Worm (Caenorhabditis elegans) whole organism, early embryonic: ENCODE data around the gene fat-1.

Source experiments
- F13C5.2 ChIP-seq: sonication (generic microtip); optimal IDR thresholded peaks from 2 replicates; lab custom pipeline; 2017; ENCODE audit warnings: mild to moderate bottlenecking, missing genetic modification characterization, inconsistent platforms, missing compliant biosample characterization
- aly-1 ChIP-seq: sonication (generic microtip); optimal IDR thresholded peaks from 2 replicates; lab custom pipeline; 2016; ENCODE audit warnings: missing genetic modification characterization, missing compliant biosample characterization
- ama-1 ChIP-seq: fragments of 150-350 bp; optimal IDR thresholded peaks from 2 replicates; lab custom pipeline; 2014
- ceh-13 ChIP-seq: fragments of 200-800 bp; sonication (Bioruptor generic); optimal IDR thresholded peaks from 2 replicates; lab custom pipeline; 2018; ENCODE audit warnings: mild to moderate bottlenecking, missing genetic modification characterization, missing compliant biosample characterization
- ceh-36 ChIP-seq: sonication (generic microtip); optimal IDR thresholded peaks from 2 replicates; lab custom pipeline; 2016; ENCODE audit warnings: missing genetic modification characterization, inconsistent platforms, missing compliant biosample characterization
- ets-7 ChIP-seq: sonication (generic microtip); optimal IDR thresholded peaks from 2 replicates; lab custom pipeline; 2016; ENCODE audit warnings: missing genotype, missing genetic modification characterization, missing compliant biosample characterization
- flt-1 ChIP-seq: fragments of 200-800 bp; sonication (Bioruptor generic); IDR thresholded peaks from 2 replicates; pipeline ENCODE4 v1.3.6; 2022; ENCODE audit warnings: missing genetic modification characterization, missing compliant biosample characterization
- hmbx-1 ChIP-seq: sonication (generic microtip); optimal IDR thresholded peaks from 2 replicates; lab custom pipeline; 2016; ENCODE audit warnings: mild to moderate bottlenecking, missing genetic modification characterization, missing compliant biosample characterization
- hnd-1 ChIP-seq: sonication (generic microtip); optimal IDR thresholded peaks from 2 replicates; lab custom pipeline; 2016; ENCODE audit warnings: missing genetic modification characterization, missing compliant biosample characterization
- pes-1 ChIP-seq: fragments of 200-800 bp; sonication (Bioruptor generic); IDR thresholded peaks from 2 replicates; pipeline ENCODE4 v1.3.6; 2022; ENCODE audit warnings: missing genetic modification reagents, missing genetic modification characterization, missing compliant biosample characterization

ce11 chrIV:13300591-13300990 lies 14.9 kb upstream of the fat-1 start, which contains the start of gene csn-6:
- TF ChIP-seq aly-1 (no peak), ama-1 (lab: Kevin White, UChicago) (no peak), ceh-13 (GFP tag; lab: Kevin White, UChicago) (no peak), pes-1 (no peak), F13C5.2 (no peak), flt-1 (GFP tag; lab: Robert Waterston, UW) (no peak), hnd-1 (tag; lab: Kevin White, UChicago) (no peak), ets-7 (tag; lab: Kevin White, UChicago) (no peak), ceh-36 (no peak), hmbx-1 (no peak)
